Worm (Caenorhabditis elegans): ENCODE results near the gene Y47D3A.20.
A peak's percentile ranks its signal among the peaks of the same experiment; 100 is the strongest.

Y47D3A.20 gene

ce11 chrIII:11236788-11237187 lies 38.1 kb upstream of the Y47D3A.20 start, which contains the start of the genes Y47D3A.14 and aakb-2 (continued):
- TF ChIP-seq madf-2 (tag; optimal IDR thresholded peaks at IDR 0.05): no peak
- peak; percentile 48 for TF ChIP-seq ceh-34 (tag; optimal IDR thresholded peaks at IDR 0.05)
- TF ChIP-seq odd-2 (tag; optimal IDR thresholded peaks at IDR 0.05): no peak
- TF ChIP-seq K02D7.2 (tag; optimal IDR thresholded peaks at IDR 0.05): no peak
- peak; percentile 41 for TF ChIP-seq unc-86 (tag; optimal IDR thresholded peaks at IDR 0.05)
- no peak for TF ChIP-seq nhr-11 (tag; optimal IDR thresholded peaks at IDR 0.05)
- TF ChIP-seq ceh-30 (tag; optimal IDR thresholded peaks at IDR 0.05): no peak
- TF ChIP-seq ttx-3 (tag; optimal IDR thresholded peaks at IDR 0.05): peak; percentile 54
- TF ChIP-seq ceh-45 (GFP tag; IDR thresholded peaks at IDR 0.05): no peak
- TF ChIP-seq pha-4 (tag; optimal IDR thresholded peaks at IDR 0.05): no peak
- peak; percentile 3 for TF ChIP-seq ceh-24 (tag; optimal IDR thresholded peaks at IDR 0.05)
- TF ChIP-seq zip-5 (tag; optimal IDR thresholded peaks at IDR 0.05): peak; percentile 11
- TF ChIP-seq hlh-8 (tag; optimal IDR thresholded peaks at IDR 0.05): peak; percentile 66
- TF ChIP-seq hlh-6 (tag; optimal IDR thresholded peaks at IDR 0.05): no peak
- no peak for TF ChIP-seq ref-2 (tag; optimal IDR thresholded peaks at IDR 0.05)
- no peak for TF ChIP-seq hlh-15 (tag; optimal IDR thresholded peaks at IDR 0.05)
- TF ChIP-seq hlh-13 (GFP tag; optimal IDR thresholded peaks at IDR 0.05): no peak
- TF ChIP-seq tbx-7 (tag; optimal IDR thresholded peaks at IDR 0.05): no peak
- TF ChIP-seq fkh-6 (tag; optimal IDR thresholded peaks at IDR 0.05): peak; percentile 9
- no peak for TF ChIP-seq C08G9.2 (tag; optimal IDR thresholded peaks at IDR 0.05)
- no peak for TF ChIP-seq dve-1 (tag; optimal IDR thresholded peaks at IDR 0.05)
- no peak for TF ChIP-seq mec-3 (tag; optimal IDR thresholded peaks at IDR 0.05; ENCODE audit: borderline replicate concordance)

DNA sequence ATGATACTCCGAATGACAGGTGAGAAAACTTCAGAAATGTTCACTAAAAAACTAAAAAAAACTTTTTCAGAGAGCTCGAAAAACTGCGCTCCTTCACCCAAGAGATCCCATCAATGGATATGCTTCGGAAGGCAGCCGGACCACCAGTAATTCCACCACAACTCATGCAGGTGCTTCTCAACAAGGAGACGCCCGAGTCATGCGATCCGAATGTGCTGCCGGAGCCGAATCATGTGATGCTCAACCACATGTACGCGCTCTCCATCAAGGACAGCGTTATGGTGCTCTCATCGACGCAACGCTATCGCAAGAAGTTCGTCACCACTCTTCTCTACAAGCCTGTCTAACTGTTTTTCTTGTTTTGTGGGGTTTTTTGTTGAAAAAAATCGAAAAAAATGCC lies 37.1 kb upstream of the Y47D3A.20 start:
- TF ChIP-seq F13H6.1 (tag; optimal IDR thresholded peaks at IDR 0.05) (no peak), hlh-6 (tag; optimal IDR thresholded peaks at IDR 0.05) (no peak), hlh-13 (GFP tag; optimal IDR thresholded peaks at IDR 0.05) (no peak), hlh-30 (tag; optimal IDR thresholded peaks at IDR 0.05; ENCODE audit: insufficient read depth) (peak; percentile 21), ceh-2 (tag; optimal IDR thresholded peaks at IDR 0.05) (no peak), ceh-14 (tag; optimal IDR thresholded peaks at IDR 0.05) (no peak)

DNA sequence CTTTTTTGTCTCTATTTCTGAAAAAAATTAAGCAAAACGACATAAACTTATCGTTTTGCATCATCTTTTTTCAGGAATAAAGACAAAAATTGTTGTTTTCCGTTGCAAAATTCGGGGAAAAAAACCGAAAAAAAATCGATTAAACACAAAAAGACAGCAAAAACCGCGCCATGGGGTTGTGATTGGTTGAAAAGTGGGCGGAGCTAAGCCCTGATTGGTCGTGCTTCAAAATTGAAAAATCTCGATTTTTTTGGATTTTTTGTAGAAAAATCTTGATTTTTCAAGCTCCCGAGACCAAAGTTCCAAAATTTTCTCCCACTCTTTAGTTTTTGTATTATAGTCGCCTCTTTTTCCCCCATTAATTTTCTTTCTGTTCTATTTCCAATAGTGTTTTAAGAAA lies 36.6 kb upstream of the Y47D3A.20 start:
- TF ChIP-seq nfya-1 (tag; optimal IDR thresholded peaks at IDR 0.05) (peak; percentile 82), fkh-10 (GFP tag; optimal IDR thresholded peaks at IDR 0.05) (no peak)

DNA sequence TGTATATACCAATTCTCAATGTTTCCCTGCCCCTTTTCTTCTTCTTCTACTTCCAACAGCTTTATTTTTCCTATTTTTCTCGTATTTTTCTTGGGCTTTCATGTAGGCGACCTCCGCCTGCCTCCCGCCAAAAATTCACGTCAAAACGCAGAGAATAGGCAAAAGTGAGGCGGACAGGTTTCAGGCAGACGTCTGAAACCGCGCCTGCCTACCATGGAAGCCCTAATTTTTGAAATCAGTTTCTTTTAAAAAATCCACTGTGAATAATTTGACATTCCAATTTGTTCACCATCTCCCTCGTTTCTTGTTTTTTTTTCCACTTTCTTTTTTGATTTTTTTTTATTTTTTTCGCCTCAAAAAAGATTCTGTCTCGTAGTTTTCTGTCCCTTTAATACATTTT lies 36.1 kb upstream of the Y47D3A.20 start:
- TF ChIP-seq ceh-45 (GFP tag; IDR thresholded peaks at IDR 0.05): no peak
- no peak for TF ChIP-seq fax-1 (tag; optimal IDR thresholded peaks at IDR 0.05)
- TF ChIP-seq hlh-30 (tag; optimal IDR thresholded peaks at IDR 0.05; ENCODE audit: insufficient read depth): no peak
- no peak for TF ChIP-seq F13H6.1 (tag; optimal IDR thresholded peaks at IDR 0.05)
- no peak for TF ChIP-seq ceh-2 (tag; optimal IDR thresholded peaks at IDR 0.05)
- TF ChIP-seq ztf-16 (tag; optimal IDR thresholded peaks at IDR 0.05): no peak
- TF ChIP-seq ttx-3 (tag; optimal IDR thresholded peaks at IDR 0.05): no peak
- TF ChIP-seq elt-2 (tag; optimal IDR thresholded peaks at IDR 0.05): no peak
- TF ChIP-seq pag-3 (tag; optimal IDR thresholded peaks at IDR 0.05; ENCODE audit: borderline replicate concordance): no peak
- TF ChIP-seq hlh-8 (tag; optimal IDR thresholded peaks at IDR 0.05): no peak
- no peak for TF ChIP-seq fkh-10 (GFP tag; optimal IDR thresholded peaks at IDR 0.05)
- no peak for TF ChIP-seq T23F11.4 (GFP tag; optimal IDR thresholded peaks at IDR 0.05)
- no peak for TF ChIP-seq npax-4 (tag; optimal IDR thresholded peaks at IDR 0.05)
- TF ChIP-seq ceh-31 (tag; optimal IDR thresholded peaks at IDR 0.05): no peak
- TF ChIP-seq pha-2 (tag; optimal IDR thresholded peaks at IDR 0.05): no peak
- no peak for TF ChIP-seq hlh-13 (GFP tag; optimal IDR thresholded peaks at IDR 0.05)

DNA sequence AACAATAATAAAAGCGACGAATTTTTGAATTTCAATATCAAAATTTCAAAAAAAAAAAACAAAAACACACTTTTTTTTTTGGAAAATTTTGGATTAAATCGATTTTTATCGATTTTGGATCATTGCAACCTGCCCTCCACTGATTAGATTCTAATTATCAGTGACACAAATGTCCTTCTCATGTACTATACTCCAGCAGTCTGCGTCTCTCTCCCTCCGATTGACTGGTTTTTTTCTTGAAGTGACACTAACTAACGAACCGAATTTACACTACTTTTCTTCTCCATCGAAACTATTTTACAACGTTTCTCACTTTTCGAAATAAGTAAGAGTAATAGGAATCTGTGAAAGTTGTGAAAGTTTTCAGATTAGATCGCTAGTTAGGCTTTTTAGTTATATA lies 34.1 kb upstream of the Y47D3A.20 start:
- no peak for TF ChIP-seq unc-3 (GFP tag; conservative IDR thresholded peaks at IDR 0.05)
- no peak for TF ChIP-seq unc-3 (tag; optimal IDR thresholded peaks at IDR 0.05)
- no peak for TF ChIP-seq ceh-34 (tag; optimal IDR thresholded peaks at IDR 0.05)
- peak; percentile 51 for TF ChIP-seq elt-2 (tag; optimal IDR thresholded peaks at IDR 0.05)
- no peak for TF ChIP-seq mec-3 (tag; optimal IDR thresholded peaks at IDR 0.05; ENCODE audit: borderline replicate concordance)
